Fruit fly (Drosophila melanogaster) whole organism, embryonic: ENCODE results near the gene eco.

Experiments
- BEAF-32 ChIP-seq: fragments of 200-800 bp; sonication (Bioruptor generic); optimal IDR thresholded peaks from 3 replicates; lab custom pipeline; 2017; ENCODE audit warnings: missing biosample characterization, missing genetic modification characterization, mild to moderate bottlenecking, moderate library complexity, missing genetic modification reagents
- Bgb ChIP-seq: fragments of 200-800 bp; sonication (Bioruptor generic); IDR thresholded peaks from 2 replicates; pipeline ENCODE4 v1.3.6; 2022; ENCODE audit warnings: missing biosample characterization, missing genetic modification characterization; ENCODE audit not compliant: partially characterized antibody
- CG10267 ChIP-seq: fragments of 200-800 bp; sonication (Bioruptor generic); optimal IDR thresholded peaks from 2 replicates; lab custom pipeline; 2018; ENCODE audit warnings: missing biosample characterization, mild to moderate bottlenecking, missing genetic modification characterization, moderate library complexity
- CG10321 ChIP-seq: fragments of 200-800 bp; sonication (Bioruptor generic); IDR thresholded peaks from 2 replicates; pipeline ENCODE4 v1.3.6; 2022; ENCODE audit warnings: missing biosample characterization, missing genetic modification characterization
- CG12155 ChIP-seq: fragments of 200-800 bp; sonication (Bioruptor generic); optimal IDR thresholded peaks from 3 replicates; lab custom pipeline; 2016; ENCODE audit warnings: missing biosample characterization, missing genetic modification characterization
- CG12391 ChIP-seq: fragments of 200-800 bp; sonication (Bioruptor generic); optimal IDR thresholded peaks from 3 replicates; lab custom pipeline; 2018; ENCODE audit warnings: missing biosample characterization, mild to moderate bottlenecking, missing genetic modification characterization, moderate library complexity
- CG14710 ChIP-seq: fragments of 200-800 bp; sonication (Bioruptor generic); optimal IDR thresholded peaks from 3 replicates; lab custom pipeline; 2019; ENCODE audit warnings: missing biosample characterization, mild to moderate bottlenecking, missing genetic modification characterization, moderate library complexity
- CG15514 ChIP-seq: fragments of 200-800 bp; sonication (Bioruptor generic); optimal IDR thresholded peaks from 3 replicates; lab custom pipeline; 2017; ENCODE audit warnings: missing biosample characterization, missing genetic modification characterization, mild to moderate bottlenecking, moderate library complexity, missing genetic modification reagents
- CG16779 ChIP-seq: fragments of 200-800 bp; sonication (Bioruptor generic); IDR thresholded peaks from 2 replicates; pipeline ENCODE4 v1.3.6; 2022; ENCODE audit warnings: missing biosample characterization, missing genetic modification characterization
- CG16815 ChIP-seq: fragments of 200-800 bp; sonication (Bioruptor generic); optimal IDR thresholded peaks from 3 replicates; lab custom pipeline; 2017; ENCODE audit warnings: missing biosample characterization, mild to moderate bottlenecking, missing genetic modification characterization
- CG1792 ChIP-seq: fragments of 200-800 bp; sonication (Bioruptor generic); optimal IDR thresholded peaks from 2 replicates; lab custom pipeline; 2016; ENCODE audit warnings: missing biosample characterization, missing genetic modification characterization
- CG18599 ChIP-seq: fragments of 200-800 bp; sonication (Bioruptor generic); optimal IDR thresholded peaks from 3 replicates; lab custom pipeline; 2017; ENCODE audit warnings: missing biosample characterization, missing genetic modification characterization, mild to moderate bottlenecking, moderate library complexity, missing genetic modification reagents
- CG30020 ChIP-seq: fragments of 200-800 bp; optimal IDR thresholded peaks from 2 replicates; lab custom pipeline; 2019; ENCODE audit warnings: missing biosample characterization, mild to moderate bottlenecking, missing genetic modification characterization, moderate library complexity
- CG3726 ChIP-seq: fragments of 200-800 bp; sonication (Bioruptor generic); IDR thresholded peaks from 3 replicates; pipeline ENCODE4, ENCODE4 v1.3.6; 2022; ENCODE audit warnings: missing biosample characterization, missing genetic modification characterization
- CG3995 ChIP-seq: fragments of 200-800 bp; sonication (Bioruptor generic); optimal IDR thresholded peaks from 3 replicates; lab custom pipeline; 2016; ENCODE audit warnings: missing biosample characterization, missing genetic modification characterization
- CG42726 ChIP-seq: fragments of 200-800 bp; sonication (Bioruptor generic); IDR thresholded peaks from 2 replicates; pipeline ENCODE4 v1.3.6; 2022; ENCODE audit warnings: missing biosample characterization, missing genetic modification characterization; ENCODE audit not compliant: partially characterized antibody
- CG4360 ChIP-seq: fragments of 200-800 bp; sonication (Bioruptor generic); IDR thresholded peaks from 2 replicates; pipeline ENCODE4 v1.3.6; 2022; ENCODE audit warnings: missing biosample characterization, missing genetic modification characterization
- CG8478 ChIP-seq: fragments of >200 bp; optimal IDR thresholded peaks from 2 replicates; lab custom pipeline; 2018
- CG9797 ChIP-seq: fragments of 200-800 bp; sonication (Bioruptor generic); optimal IDR thresholded peaks from 3 replicates; lab custom pipeline; 2018; ENCODE audit warnings: missing biosample characterization, mild to moderate bottlenecking, missing genetic modification characterization
- D19A ChIP-seq: fragments of 200-800 bp; optimal IDR thresholded peaks from 3 replicates; lab custom pipeline; 2019; ENCODE audit warnings: missing biosample characterization, mild to moderate bottlenecking, missing genetic modification characterization, moderate library complexity
- H2.0 ChIP-seq: fragments of 200-800 bp; sonication (Bioruptor generic); IDR thresholded peaks from 2 replicates; pipeline ENCODE4 v1.3.6; 2022; ENCODE audit warnings: missing biosample characterization, missing genetic modification characterization
- HmgZ ChIP-seq: fragments of 200-800 bp; sonication (Bioruptor generic); optimal IDR thresholded peaks from 2 replicates; lab custom pipeline; 2018; ENCODE audit warnings: missing biosample characterization, mild to moderate bottlenecking, missing genetic modification characterization
- Med ChIP-seq: fragments of 200-800 bp; sonication (Bioruptor generic); peaks from one replicate; lab custom pipeline; 2016; ENCODE audit warnings: missing biosample characterization, missing genetic modification characterization, mild to moderate bottlenecking, inconsistent platforms, moderate library complexity
- Myb ChIP-seq: fragments of 200-800 bp; sonication (Bioruptor generic); optimal IDR thresholded peaks from 2 replicates; lab custom pipeline; 2016; ENCODE audit warnings: missing biosample characterization, missing genetic modification characterization
- Opbp ChIP-seq: fragments of 200-800 bp; sonication (Bioruptor generic); IDR thresholded peaks from 3 replicates; pipeline ENCODE4 v1.3.6; 2022; ENCODE audit warnings: missing biosample characterization, missing genetic modification characterization; ENCODE audit not compliant: partially characterized antibody
- Pdp1 ChIP-seq, 2 experiments: fragments of 200-800 bp; sonication (Bioruptor generic); optimal IDR thresholded peaks; 3 replicates each; lab custom pipeline; 2016; ENCODE audit warnings: missing biosample characterization in 2 of 2, missing genetic modification characterization in 2 of 2, mild to moderate bottlenecking in 1 of 2, moderate library complexity in 1 of 2
- bab2 ChIP-seq: fragments of 200-800 bp; sonication (Bioruptor generic); optimal IDR thresholded peaks from 2 replicates; lab custom pipeline; 2016; ENCODE audit warnings: missing biosample characterization, missing genetic modification characterization
- chn ChIP-seq: fragments of 200-800 bp; sonication (Bioruptor generic); optimal IDR thresholded peaks from 2 replicates; lab custom pipeline; 2016; ENCODE audit warnings: missing biosample characterization, missing genetic modification characterization
- ci ChIP-seq: fragments of 200-800 bp; sonication (Bioruptor generic); IDR thresholded peaks from 3 replicates; pipeline ENCODE4 v1.3.6; 2022; ENCODE audit warnings: missing biosample characterization, missing genetic modification characterization
- gfzf ChIP-seq: fragments of 200-800 bp; sonication (Bioruptor generic); optimal IDR thresholded peaks from 2 replicates; lab custom pipeline; 2016; ENCODE audit warnings: missing biosample characterization, mild to moderate bottlenecking, missing genetic modification characterization, moderate library complexity
- lmd ChIP-seq: fragments of 200-800 bp; sonication (Bioruptor generic); IDR thresholded peaks from 2 replicates; pipeline ENCODE4 v1.3.6; 2022; ENCODE audit warnings: missing biosample characterization, missing genetic modification characterization
- mld ChIP-seq: fragments of 200-800 bp; sonication (Bioruptor generic); IDR thresholded peaks from 3 replicates; pipeline ENCODE4 v1.3.6; 2022; ENCODE audit warnings: missing biosample characterization, missing genetic modification characterization; ENCODE audit not compliant: partially characterized antibody
- pfk ChIP-seq: fragments of 200-800 bp; sonication (Bioruptor generic); optimal IDR thresholded peaks from 2 replicates; lab custom pipeline; 2018; ENCODE audit warnings: missing biosample characterization, mild to moderate bottlenecking, missing genetic modification characterization, moderate library complexity
- phol ChIP-seq: fragments of 200-800 bp; sonication (Bioruptor generic); optimal IDR thresholded peaks from 3 replicates; lab custom pipeline; 2018; ENCODE audit warnings: missing biosample characterization, mild to moderate bottlenecking, missing genetic modification characterization, moderate library complexity
- pzg ChIP-seq: fragments of 200-800 bp; sonication (Bioruptor generic); optimal IDR thresholded peaks from 3 replicates; lab custom pipeline; 2018; ENCODE audit warnings: missing biosample characterization, mild to moderate bottlenecking, missing genetic modification characterization, moderate library complexity
- repo ChIP-seq: fragments of 200-800 bp; sonication (Bioruptor generic); optimal IDR thresholded peaks from 2 replicates; lab custom pipeline; 2016; ENCODE audit warnings: missing biosample characterization, missing genetic modification characterization
- row ChIP-seq: fragments of 200-800 bp; sonication (Bioruptor generic); IDR thresholded peaks from 3 replicates; pipeline ENCODE4 v1.3.6; 2022; ENCODE audit warnings: missing biosample characterization, missing genetic modification characterization
- sens ChIP-seq: fragments of 200-800 bp; sonication (Bioruptor generic); peaks from one replicate; lab custom pipeline; 2016; ENCODE audit warnings: missing biosample characterization, missing genetic modification characterization
- sim ChIP-seq: fragments of 200-800 bp; sonication (Bioruptor generic); IDR thresholded peaks from 2 replicates; pipeline ENCODE4 v1.3.6; 2022; ENCODE audit warnings: missing biosample characterization, missing genetic modification characterization
- slp2 ChIP-seq: fragments of 200-800 bp; sonication (Bioruptor generic); optimal IDR thresholded peaks from 2 replicates; lab custom pipeline; 2016; ENCODE audit warnings: missing biosample characterization, missing genetic modification characterization
- tap ChIP-seq: fragments of 200-800 bp; optimal IDR thresholded peaks from 3 replicates; lab custom pipeline; 2019; ENCODE audit warnings: missing biosample characterization, mild to moderate bottlenecking, missing genetic modification characterization, moderate library complexity
- trem ChIP-seq: fragments of 200-800 bp; optimal IDR thresholded peaks from 3 replicates; lab custom pipeline; 2019; ENCODE audit warnings: missing biosample characterization, mild to moderate bottlenecking, missing genetic modification characterization, moderate library complexity
- yki ChIP-seq: fragments of >200 bp; optimal IDR thresholded peaks from 3 replicates; lab custom pipeline; 2018

eco gene

DNA sequence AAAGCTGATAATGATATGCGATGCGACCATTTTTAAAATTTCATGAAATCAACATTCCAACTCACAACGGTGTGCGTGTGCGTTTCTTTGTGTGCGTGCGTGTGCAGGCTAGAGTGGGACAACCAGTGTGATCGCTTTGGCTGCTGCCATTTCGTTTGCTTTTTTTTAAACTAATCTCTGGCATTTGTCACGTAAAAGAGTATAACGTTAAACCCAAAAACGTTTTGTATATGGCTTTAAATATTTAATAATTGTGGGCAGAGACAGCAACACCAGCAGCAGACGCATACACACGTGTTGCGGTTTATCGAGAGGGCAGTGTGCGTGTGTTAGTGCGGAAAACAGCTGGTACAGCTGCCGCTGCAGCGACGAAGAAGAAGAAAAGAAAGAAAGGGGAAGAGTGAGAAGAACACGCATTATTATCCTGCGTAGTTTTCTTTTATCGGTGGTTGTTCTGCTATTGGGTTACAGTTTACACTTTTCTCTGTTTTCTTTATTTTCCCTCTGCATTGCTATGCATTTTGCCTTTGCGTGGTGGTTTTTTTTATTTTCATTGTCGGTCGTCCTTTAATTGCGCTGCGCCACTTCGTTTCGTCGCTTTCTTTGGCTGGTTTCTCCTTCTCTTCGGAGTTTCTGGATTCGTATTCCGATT lies 31.2 kb upstream of the eco start (continued):
- no peak for TF ChIP-seq mld (GFP tag; lab: Robert Waterston, UW)
- no peak for TF ChIP-seq CG16815 (GFP tag; lab: Kevin White, UChicago)
- TF ChIP-seq HmgZ (tag; lab: Kevin White, UChicago) = no peak
- peak; percentile 95 for TF ChIP-seq CG8478 (lab: Kevin White, UChicago)
- no peak for TF ChIP-seq chn (GFP tag; lab: Kevin White, UChicago)
- TF ChIP-seq D19A = no peak
- TF ChIP-seq H2.0 (GFP tag; lab: Robert Waterston, UW) = no peak
- TF ChIP-seq sim (GFP tag; lab: Robert Waterston, UW) = no peak
- TF ChIP-seq Bgb = peak; percentile 14; the same call in 1 of the 2 replicates
- no peak for TF ChIP-seq CG4360 (GFP tag; lab: Robert Waterston, UW)
- no peak for TF ChIP-seq CG42726 (GFP tag; lab: Robert Waterston, UW)
- TF ChIP-seq CG10321 (GFP tag; lab: Robert Waterston, UW) = peak; percentile 96
- no peak for TF ChIP-seq slp2 (GFP tag; lab: Kevin White, UChicago)
- no peak for TF ChIP-seq CG1792 (GFP tag; lab: Kevin White, UChicago)
- TF ChIP-seq lmd (GFP tag; lab: Robert Waterston, UW) = no peak
- no peak for TF ChIP-seq CG3726 (GFP tag; lab: Robert Waterston, UW)
- no peak for TF ChIP-seq yki
- TF ChIP-seq CG12391 (tag; lab: Kevin White, UChicago) = no peak

DNA sequence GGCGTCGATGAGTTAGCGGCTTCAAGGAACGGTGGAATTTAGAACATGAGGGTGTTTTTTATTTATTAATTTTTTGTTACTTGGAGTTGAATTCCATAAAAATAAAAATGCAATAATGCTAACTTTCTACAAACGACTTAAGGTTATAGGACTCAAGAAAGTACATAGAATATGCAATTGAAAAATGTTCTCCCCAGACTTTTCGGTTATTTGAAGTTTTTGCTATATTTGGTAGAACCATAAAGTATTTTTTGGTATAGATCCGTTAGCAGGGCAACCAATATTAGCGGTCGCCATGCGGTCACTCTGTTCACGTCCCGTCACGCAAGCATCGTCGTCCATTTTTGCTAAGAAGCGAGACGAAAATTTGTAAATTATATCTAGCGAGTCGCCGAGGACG lies 30.4 kb upstream of the eco start, which contains the start of gene akirin:
Gene akirin, plus strand, starts transcription at position 301 of the 400 bp plus-strand sequence.
- TF ChIP-seq CG14710 (tag; lab: Kevin White, UChicago) (peak; percentile 16), Pdp1 (GFP tag; optimal IDR thresholded peaks at IDR 0.05; lab: Kevin White, UChicago) (peak in 1 of 2 experiments; percentile 22), BEAF-32 (GFP tag; lab: Kevin White, UChicago) (peak; percentile 24), gfzf (GFP tag; lab: Kevin White, UChicago) (peak; percentile 70), CG16779 (GFP tag; lab: Robert Waterston, UW) (no peak), trem (tag; lab: Kevin White, UChicago) (no peak), bab2 (GFP tag; lab: Kevin White, UChicago) (no peak), CG9797 (GFP tag; lab: Kevin White, UChicago) (peak; percentile 38), CG3995 (GFP tag; lab: Kevin White, UChicago) (peak; percentile 9), Opbp (GFP tag; lab: Robert Waterston, UW) (no peak), Myb (GFP tag; lab: Kevin White, UChicago) (peak; percentile 28), CG18599 (GFP tag; lab: Kevin White, UChicago) (peak; percentile 14), CG15514 (GFP tag; lab: Kevin White, UChicago) (peak; percentile 4), repo (GFP tag; lab: Kevin White, UChicago) (no peak), CG10267 (tag; lab: Kevin White, UChicago) (no peak), row (GFP tag; lab: Robert Waterston, UW) (peak; percentile 22; the same call in 1 of the 3 replicates), tap (tag; lab: Kevin White, UChicago) (no peak), pzg (GFP tag; lab: Kevin White, UChicago) (peak; percentile 38), CG30020 (tag; lab: Kevin White, UChicago) (peak; percentile 30), phol (peak; percentile 30), ci (no peak), Med (GFP tag; lab: Kevin White, UChicago) (peak; percentile 42), CG12155 (GFP tag; lab: Kevin White, UChicago) (peak; percentile 43), pfk (peak; percentile 18), sens (GFP tag; lab: Kevin White, UChicago) (peak; percentile 12)
